Worm (Caenorhabditis elegans) whole organism, L2 larva: ENCODE results near the gene F55E10.2.

Experiments used
- elt-1 ChIP-seq: fragments of 150-350 bp; optimal IDR thresholded peaks from 2 replicates; lab custom pipeline; 2014; ENCODE audit warnings: missing biosample characterization, missing genetic modification characterization
- lsy-2 ChIP-seq, 2 experiments: fragments of 150-350 bp in 1 of 2; sonication (generic microtip) in 1 of 2; optimal IDR thresholded peaks; 2 replicates each; lab custom pipeline; 2014 to 2017; ENCODE audit warnings: missing biosample characterization in 2 of 2, missing genetic modification characterization in 2 of 2
- nhr-11 ChIP-seq: fragments of 150-350 bp; optimal IDR thresholded peaks from 2 replicates; lab custom pipeline; 2014; ENCODE audit warnings: missing biosample characterization, missing genetic modification characterization
- nhr-77 ChIP-seq: fragments of 150-350 bp; optimal IDR thresholded peaks from 2 replicates; lab custom pipeline; 2014; ENCODE audit warnings: missing biosample characterization, missing genetic modification characterization
- ztf-11 ChIP-seq: sonication (generic microtip); optimal IDR thresholded peaks from 2 replicates; lab custom pipeline; 2017; ENCODE audit warnings: missing biosample characterization, missing genetic modification characterization

DNA sequence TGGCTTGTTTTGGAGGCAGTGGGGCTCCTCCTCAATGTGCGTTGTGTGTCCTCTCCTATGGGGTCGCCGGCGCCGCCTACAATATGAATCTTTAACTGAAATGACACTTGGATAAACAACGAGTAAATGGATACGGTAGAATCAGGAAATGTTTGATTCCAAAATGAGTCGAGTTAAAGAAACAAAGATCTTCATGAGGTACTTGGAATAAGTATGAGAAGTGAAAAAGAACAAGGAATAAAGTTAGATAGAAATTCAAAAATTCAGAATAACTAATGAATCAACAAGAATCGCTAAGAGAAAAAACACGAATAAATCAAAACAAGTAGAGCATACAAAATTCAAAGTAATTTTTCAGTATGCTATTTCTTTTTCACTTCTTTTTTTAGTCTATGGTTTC, 10.5 kb downstream of the F55E10.2 start, which contains the start of gene npr-28:
- TF ChIP-seq lsy-2 (tag; optimal IDR thresholded peaks at IDR 0.05; lab: Kevin White, UChicago) (no peak), nhr-77 (tag; lab: Kevin White, UChicago) (no peak), nhr-11 (tag; lab: Kevin White, UChicago) (no peak), ztf-11 (no peak), elt-1 (tag; lab: Kevin White, UChicago) (no peak)
